Fruit fly (Drosophila melanogaster) whole organism, pupa: ENCODE data around the gene TSG101.
A peak's percentile ranks its signal among the peaks of the same experiment; 100 is the strongest.

Experiments
- CG10348 ChIP-seq: fragments of 200-800 bp; sonication (Bioruptor generic); IDR thresholded peaks from 2 replicates; pipeline ENCODE4 v1.3.6; 2022; ENCODE audit warnings: missing biosample characterization, missing genetic modification characterization
- CG12605 ChIP-seq: fragments of 200-800 bp; sonication (Bioruptor generic); IDR thresholded peaks from 2 replicates; pipeline ENCODE4 v1.3.6; 2022; ENCODE audit warnings: missing biosample characterization, missing genetic modification characterization
- CG13204 ChIP-seq: fragments of 200-800 bp; sonication (Bioruptor generic); optimal IDR thresholded peaks from 2 replicates; lab custom pipeline; 2018; ENCODE audit warnings: missing biosample characterization, mild to moderate bottlenecking, missing genetic modification characterization, moderate library complexity
- CG14655 ChIP-seq: fragments of 200-800 bp; sonication (Bioruptor generic); optimal IDR thresholded peaks from 3 replicates; lab custom pipeline; 2017; ENCODE audit warnings: mild to moderate bottlenecking, missing biosample characterization, missing genetic modification reagents, missing genetic modification characterization
- CG15710 ChIP-seq: fragments of 200-800 bp; sonication (Bioruptor generic); optimal IDR thresholded peaks from 2 replicates; lab custom pipeline; 2018; ENCODE audit warnings: missing biosample characterization, mild to moderate bottlenecking, missing genetic modification characterization, moderate library complexity
- CG17806 ChIP-seq: fragments of 200-800 bp; sonication (Bioruptor generic); optimal IDR thresholded peaks from 2 replicates; lab custom pipeline; 2018; ENCODE audit warnings: missing biosample characterization, mild to moderate bottlenecking, missing genetic modification characterization, moderate library complexity
- CG32121 ChIP-seq: fragments of 200-800 bp; sonication (Bioruptor generic); IDR thresholded peaks from 2 replicates; pipeline ENCODE4 v1.3.6; 2022; ENCODE audit warnings: missing biosample characterization, missing genetic modification characterization
- CG34367 ChIP-seq: fragments of 200-800 bp; sonication (Bioruptor generic); optimal IDR thresholded peaks from 2 replicates; lab custom pipeline; 2018; ENCODE audit warnings: missing biosample characterization, mild to moderate bottlenecking, missing genetic modification characterization
- CG4496 ChIP-seq: fragments of 200-800 bp; sonication (Bioruptor generic); IDR thresholded peaks from 3 replicates; pipeline ENCODE4 v1.3.6; 2022; ENCODE audit warnings: missing biosample characterization, missing genetic modification characterization
- CG8159 ChIP-seq: fragments of 200-800 bp; sonication (Bioruptor generic); optimal IDR thresholded peaks from 3 replicates; lab custom pipeline; 2018; ENCODE audit warnings: missing biosample characterization, mild to moderate bottlenecking, missing genetic modification characterization, moderate library complexity
- CG8301 ChIP-seq: fragments of 200-800 bp; sonication (Bioruptor generic); optimal IDR thresholded peaks from 2 replicates; lab custom pipeline; 2018; ENCODE audit warnings: missing biosample characterization, mild to moderate bottlenecking, missing genetic modification characterization
- CG9948 ChIP-seq: fragments of 200-800 bp; sonication (Bioruptor generic); optimal IDR thresholded peaks from 2 replicates; lab custom pipeline; 2018; ENCODE audit warnings: missing biosample characterization, mild to moderate bottlenecking, missing genetic modification characterization, moderate library complexity
- D1 ChIP-seq: fragments of 200-800 bp; sonication (Bioruptor generic); optimal IDR thresholded peaks from 2 replicates; lab custom pipeline; 2018; ENCODE audit warnings: missing biosample characterization, mild to moderate bottlenecking, missing genetic modification characterization, moderate library complexity
- EcR ChIP-seq: fragments of 200-800 bp; sonication (Bioruptor generic); optimal IDR thresholded peaks from 3 replicates; lab custom pipeline; 2019; ENCODE audit warnings: missing biosample characterization, missing genetic modification characterization, mild to moderate bottlenecking, moderate library complexity, missing genetic modification reagents
- Pif1A ChIP-seq: fragments of 200-800 bp; sonication (Bioruptor generic); optimal IDR thresholded peaks from 3 replicates; lab custom pipeline; 2016; ENCODE audit warnings: missing biosample characterization, missing genetic modification characterization
- Pif1B ChIP-seq: fragments of 200-800 bp; sonication (Bioruptor generic); optimal IDR thresholded peaks from 3 replicates; lab custom pipeline; 2016; ENCODE audit warnings: missing biosample characterization, missing genetic modification characterization
- Snoo ChIP-seq: fragments of 200-800 bp; sonication (Bioruptor generic); optimal IDR thresholded peaks from 3 replicates; lab custom pipeline; 2017; ENCODE audit warnings: missing biosample characterization, mild to moderate bottlenecking, missing genetic modification characterization, inconsistent platforms
- fd96Ca ChIP-seq: fragments of 200-800 bp; sonication (Bioruptor generic); IDR thresholded peaks from 3 replicates; pipeline ENCODE4 v1.3.6; 2022; ENCODE audit warnings: missing biosample characterization, missing genetic modification characterization
- gl ChIP-seq: fragments of 200-800 bp; sonication (Bioruptor generic); optimal IDR thresholded peaks from 2 replicates; lab custom pipeline; 2018; ENCODE audit warnings: missing biosample characterization, mild to moderate bottlenecking, missing genetic modification characterization
- rn ChIP-seq: fragments of 200-800 bp; sonication (Bioruptor generic); IDR thresholded peaks from 2 replicates; pipeline ENCODE4 v1.3.6; 2022; ENCODE audit warnings: missing biosample characterization, missing genetic modification characterization

The TSG101 gene

dm6 chr3L:16845607-16846277 lies 3.6 kb downstream of the TSG101 start, which contains the start of gene CG32161:
CG32161 (plus strand) TSS chr3L:16846227.
- TF ChIP-seq Pif1A (no peak), CG8159 (no peak), fd96Ca (GFP tag; lab: Robert Waterston, UW) (no peak), Snoo (no peak), CG8301 (no peak), CG12605 (GFP tag; lab: Robert Waterston, UW) (no peak), EcR (GFP tag; lab: Kevin White, UChicago) (no peak), CG10348 (no peak), D1 (tag; lab: Kevin White, UChicago) (no peak)

dm6 chr3L:16851566-16851965 lies 9.5 kb downstream of the TSG101 start:
- TF ChIP-seq CG32121 (GFP tag; lab: Robert Waterston, UW) = no peak
- TF ChIP-seq CG17806 = no peak
- no peak for TF ChIP-seq Snoo
- TF ChIP-seq CG4496 (GFP tag; lab: Robert Waterston, UW) = no peak
- TF ChIP-seq CG12605 (GFP tag; lab: Robert Waterston, UW) = no peak
- TF ChIP-seq EcR (GFP tag; lab: Kevin White, UChicago) = no peak
- no peak for TF ChIP-seq CG8159
- TF ChIP-seq fd96Ca (GFP tag; lab: Robert Waterston, UW) = no peak
- no peak for TF ChIP-seq CG14655
- TF ChIP-seq, all 21 proteins: peak for 0

- TF ChIP-seq CG13204 (GFP tag; lab: Kevin White, UChicago) (no peak), CG14655 (no peak), CG8301 (no peak), CG8159 (no peak), CG4496 (GFP tag; lab: Robert Waterston, UW) (peak; percentile 28; the same call in 1 of the 3 replicates), CG32121 (GFP tag; lab: Robert Waterston, UW) (0 out of 2 replicates have a peak, but pooled peaks have one; percentile 8), fd96Ca (GFP tag; lab: Robert Waterston, UW) (peak; percentile 31; the same call in 1 of the 3 replicates)
These were observed 11.7 kb downstream of the TSG101 start, which contains the start of gene sina for dm6 chr3L:16853533-16854386. sina (plus strand) TSS chr3L:16853751.

dm6 chr3L:16854387-16855033 lies 12.4 kb downstream of the TSG101 start:
- TF ChIP-seq fd96Ca (GFP tag; lab: Robert Waterston, UW) (no peak), CG32121 (GFP tag; lab: Robert Waterston, UW) (0 out of 2 replicates have a peak, but pooled peaks have one; percentile 6), gl (peak; percentile 65), CG17806 (peak; percentile 14), CG34367 (tag; lab: Kevin White, UChicago) (peak; percentile 42), EcR (GFP tag; lab: Kevin White, UChicago) (peak; percentile 39), CG4496 (GFP tag; lab: Robert Waterston, UW) (0 out of 3 replicates have a peak, but pooled peaks have one; percentile 24), Snoo (no peak), CG15710 (tag; lab: Kevin White, UChicago) (peak; percentile 47), CG12605 (GFP tag; lab: Robert Waterston, UW) (no peak), CG8159 (peak; percentile 22)

dm6 chr3L:16855287-16855686 lies 13.2 kb downstream of the TSG101 start:
- TF ChIP-seq CG4496 (GFP tag; lab: Robert Waterston, UW) (no peak), CG17806 (no peak), CG8159 (no peak), CG13204 (GFP tag; lab: Kevin White, UChicago) (no peak), fd96Ca (GFP tag; lab: Robert Waterston, UW) (no peak), CG32121 (GFP tag; lab: Robert Waterston, UW) (no peak), Pif1A (no peak), CG15710 (tag; lab: Kevin White, UChicago) (no peak), CG14655 (no peak), CG34367 (tag; lab: Kevin White, UChicago) (no peak), Snoo (no peak), D1 (tag; lab: Kevin White, UChicago) (no peak), Pif1B (no peak), EcR (GFP tag; lab: Kevin White, UChicago) (no peak), gl (no peak), CG10348 (no peak), CG8301 (no peak), CG12605 (GFP tag; lab: Robert Waterston, UW) (no peak), rn (GFP tag; lab: Robert Waterston, UW) (no peak), CG9948 (tag; lab: Kevin White, UChicago) (no peak)

DNA sequence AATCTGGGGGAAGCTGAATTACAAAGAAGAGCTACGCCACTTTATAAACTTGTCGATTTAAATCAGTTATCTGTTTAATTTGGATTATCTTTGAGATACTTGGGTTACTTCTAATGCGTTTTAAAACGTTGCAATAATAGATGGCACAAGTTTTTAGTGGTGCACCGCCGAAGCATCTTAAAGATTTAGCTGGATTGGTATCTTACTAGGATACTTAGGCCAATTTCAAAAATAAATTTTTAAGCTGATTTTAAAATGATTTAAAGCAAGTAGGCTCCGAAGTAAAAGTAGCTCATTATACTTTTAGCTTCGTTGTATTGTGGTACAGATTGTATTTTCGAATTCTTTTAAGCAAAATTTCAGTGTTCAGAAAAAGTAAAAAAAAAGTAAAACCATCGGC lies 16.7 kb downstream of the TSG101 start, which contains the start of gene sinah:
Gene sinah (plus strand): TSS at position 301 of the 400 bp plus-strand sequence.
- no peak for TF ChIP-seq D1 (tag; lab: Kevin White, UChicago)
- TF ChIP-seq CG14655 = no peak
- TF ChIP-seq CG12605 (GFP tag; lab: Robert Waterston, UW) = no peak
- no peak for TF ChIP-seq Pif1A
- no peak for TF ChIP-seq CG10348
